Fruit fly (Drosophila melanogaster) whole organism, prepupa: ENCODE data around the gene sip3.
A peak's percentile ranks its signal among the peaks of the same experiment; 100 is the strongest.

Experiments used
- Blimp-1 ChIP-seq: fragments of 200-800 bp; sonication (Bioruptor generic); optimal IDR thresholded peaks from 3 replicates; lab custom pipeline; 2017; ENCODE audit warnings: missing biosample characterization, missing genetic modification characterization, mild to moderate bottlenecking, moderate library complexity, missing genetic modification reagents
- CG10669 ChIP-seq: fragments of 200-800 bp; sonication (Bioruptor generic); optimal IDR thresholded peaks from 3 replicates; lab custom pipeline; 2018; ENCODE audit warnings: missing biosample characterization, mild to moderate bottlenecking, missing genetic modification characterization, moderate library complexity
- CG11294 ChIP-seq: fragments of 200-800 bp; sonication (Bioruptor generic); IDR thresholded peaks from 2 replicates; pipeline ENCODE4 v1.3.6; 2022; ENCODE audit warnings: missing biosample characterization, missing genetic modification characterization
- CG11762 ChIP-seq: fragments of 200-800 bp; sonication (Bioruptor generic); optimal IDR thresholded peaks from 3 replicates; lab custom pipeline; 2016; ENCODE audit warnings: missing biosample characterization, missing genetic modification characterization; ENCODE audit not compliant: insufficient read depth
- CG11902 ChIP-seq: fragments of 200-800 bp; sonication (Bioruptor generic); optimal IDR thresholded peaks from 3 replicates; lab custom pipeline; 2016; ENCODE audit warnings: missing biosample characterization, missing genetic modification characterization
- CG1621 ChIP-seq: fragments of 200-800 bp; sonication (Bioruptor generic); optimal IDR thresholded peaks from 3 replicates; lab custom pipeline; 2018; ENCODE audit warnings: missing biosample characterization, mild to moderate bottlenecking, missing genetic modification characterization
- CG3032 ChIP-seq: fragments of 200-800 bp; optimal IDR thresholded peaks from 2 replicates; lab custom pipeline; 2019; ENCODE audit warnings: missing biosample characterization, mild to moderate bottlenecking, missing genetic modification characterization, moderate library complexity
- CG32006 ChIP-seq: fragments of 200-800 bp; sonication (Bioruptor generic); optimal IDR thresholded peaks from 3 replicates; lab custom pipeline; 2017; ENCODE audit warnings: missing biosample characterization, mild to moderate bottlenecking, missing genetic modification characterization
- CG34406 ChIP-seq: fragments of 200-800 bp; sonication (Bioruptor generic); optimal IDR thresholded peaks from 3 replicates; lab custom pipeline; 2016; ENCODE audit warnings: missing biosample characterization, missing genetic modification characterization
- CG6163 ChIP-seq: fragments of 200-800 bp; sonication (Bioruptor generic); IDR thresholded peaks from 3 replicates; pipeline ENCODE4 v1.3.6; 2022; ENCODE audit warnings: missing biosample characterization, missing genetic modification characterization
- CG6792 ChIP-seq: fragments of 200-800 bp; sonication (Bioruptor generic); optimal IDR thresholded peaks from 3 replicates; lab custom pipeline; 2016; ENCODE audit warnings: missing biosample characterization, missing genetic modification characterization
- CG6808 ChIP-seq: fragments of 200-800 bp; sonication (Bioruptor generic); optimal IDR thresholded peaks from 3 replicates; lab custom pipeline; 2017; ENCODE audit warnings: missing biosample characterization, missing genetic modification characterization, mild to moderate bottlenecking, moderate library complexity, missing genetic modification reagents
- CG8319 ChIP-seq: fragments of 200-800 bp; sonication (Bioruptor generic); optimal IDR thresholded peaks from 3 replicates; lab custom pipeline; 2016; ENCODE audit warnings: missing biosample characterization, missing genetic modification characterization
- CG8632 ChIP-seq: fragments of 200-800 bp; sonication (Bioruptor generic); optimal IDR thresholded peaks from 3 replicates; lab custom pipeline; 2016; ENCODE audit warnings: missing biosample characterization, missing genetic modification characterization
- CG9139 ChIP-seq: fragments of 200-800 bp; sonication (Bioruptor generic); optimal IDR thresholded peaks from 3 replicates; lab custom pipeline; 2017; ENCODE audit warnings: missing biosample characterization, mild to moderate bottlenecking, missing genetic modification characterization
- Eip75B ChIP-seq: fragments of 200-800 bp; sonication (Bioruptor generic); optimal IDR thresholded peaks from 3 replicates; lab custom pipeline; 2016; ENCODE audit warnings: missing biosample characterization, missing genetic modification characterization
- Eip78C ChIP-seq: fragments of 200-800 bp; sonication (Bioruptor generic); peaks from one replicate; lab custom pipeline; 2016; ENCODE audit warnings: missing biosample characterization, missing genetic modification characterization
- Eip93F ChIP-seq: fragments of 200-800 bp; sonication (Bioruptor generic); optimal IDR thresholded peaks from 2 replicates; lab custom pipeline; 2016; ENCODE audit warnings: missing biosample characterization, mild to moderate bottlenecking, missing genetic modification characterization
- Ets21C ChIP-seq: fragments of 200-800 bp; sonication (Bioruptor generic); optimal IDR thresholded peaks from 3 replicates; lab custom pipeline; 2016; ENCODE audit warnings: missing biosample characterization, missing genetic modification characterization
- Ets96B ChIP-seq: fragments of 200-800 bp; optimal IDR thresholded peaks from 2 replicates; lab custom pipeline; 2019; ENCODE audit warnings: missing biosample characterization, mild to moderate bottlenecking, missing genetic modification characterization, moderate library complexity
- Gug ChIP-seq: fragments of 200-800 bp; sonication (Bioruptor generic); IDR thresholded peaks from 2 replicates; pipeline ENCODE4 v1.3.6; 2022; ENCODE audit warnings: missing biosample characterization, missing genetic modification characterization
- Hr38 ChIP-seq: sonication (Bioruptor generic); optimal IDR thresholded peaks from 2 replicates; lab custom pipeline; 2016; ENCODE audit warnings: missing biosample characterization, missing genetic modification characterization
- Hr39 ChIP-seq: fragments of 200-800 bp; sonication (Bioruptor generic); optimal IDR thresholded peaks from 2 replicates; lab custom pipeline; 2016; ENCODE audit warnings: missing biosample characterization, missing genetic modification characterization
- Lpt ChIP-seq: fragments of 200-800 bp; sonication (Bioruptor generic); optimal IDR thresholded peaks from 3 replicates; lab custom pipeline; 2016; ENCODE audit warnings: missing biosample characterization, missing genetic modification characterization
- OdsH ChIP-seq: fragments of 200-800 bp; sonication (Bioruptor generic); optimal IDR thresholded peaks from 3 replicates; lab custom pipeline; 2016; ENCODE audit warnings: missing biosample characterization, missing genetic modification characterization
- achi ChIP-seq: fragments of 200-800 bp; sonication (Bioruptor generic); optimal IDR thresholded peaks from 3 replicates; lab custom pipeline; 2016; ENCODE audit warnings: missing biosample characterization, missing genetic modification characterization
- dac ChIP-seq: fragments of 200-800 bp; sonication (Bioruptor generic); optimal IDR thresholded peaks from 2 replicates; lab custom pipeline; 2017; ENCODE audit warnings: missing biosample characterization, mild to moderate bottlenecking, missing genetic modification characterization
- dsx ChIP-seq: fragments of 200-800 bp; optimal IDR thresholded peaks from 3 replicates; lab custom pipeline; 2019; ENCODE audit warnings: missing biosample characterization, mild to moderate bottlenecking, missing genetic modification characterization, moderate library complexity; ENCODE audit not compliant: poor library complexity, severe bottlenecking
- eg ChIP-seq: fragments of 200-800 bp; sonication (Bioruptor generic); IDR thresholded peaks from 3 replicates; pipeline ENCODE4 v1.3.6; 2022; ENCODE audit warnings: missing biosample characterization, missing genetic modification characterization
- esn ChIP-seq: fragments of 200-800 bp; sonication (Bioruptor generic); optimal IDR thresholded peaks from 2 replicates; lab custom pipeline; 2016; ENCODE audit warnings: missing biosample characterization, mild to moderate bottlenecking, missing genetic modification characterization, moderate library complexity
- fd59A ChIP-seq: fragments of 200-800 bp; sonication (Bioruptor generic); optimal IDR thresholded peaks from 2 replicates; lab custom pipeline; 2017; ENCODE audit warnings: missing biosample characterization, mild to moderate bottlenecking, missing genetic modification characterization, missing genetic modification reagents
- fkh ChIP-seq: fragments of 200-800 bp; sonication (Bioruptor generic); optimal IDR thresholded peaks from 3 replicates; lab custom pipeline; 2017; ENCODE audit warnings: missing biosample characterization, mild to moderate bottlenecking, missing genetic modification characterization, moderate library complexity
- net ChIP-seq: fragments of 200-800 bp; sonication (Bioruptor generic); optimal IDR thresholded peaks from 3 replicates; lab custom pipeline; 2016; ENCODE audit warnings: missing biosample characterization, missing genetic modification characterization
- salr ChIP-seq, 2 experiments: fragments of 200-800 bp; sonication (Bioruptor generic); optimal IDR thresholded peaks; 3 replicates each; lab custom pipeline; 2016 to 2018; ENCODE audit warnings: missing biosample characterization in 2 of 2, missing genetic modification characterization in 2 of 2, mild to moderate bottlenecking in 1 of 2
- svp ChIP-seq: fragments of 200-800 bp; sonication (Bioruptor generic); peaks from one replicate; lab custom pipeline; 2016; ENCODE audit warnings: missing biosample characterization, missing genetic modification characterization
- topi ChIP-seq: fragments of 200-800 bp; sonication (Bioruptor generic); optimal IDR thresholded peaks from 3 replicates; lab custom pipeline; 2016; ENCODE audit warnings: missing biosample characterization, missing genetic modification characterization
- vri ChIP-seq: fragments of 200-800 bp; sonication (Bioruptor generic); optimal IDR thresholded peaks from 3 replicates; lab custom pipeline; 2016; ENCODE audit warnings: missing biosample characterization, mild to moderate bottlenecking, missing genetic modification characterization

The sip3 gene

dm6 chr3R:31748093-31748996 lies 23.7 kb upstream of the sip3 start (continued):
- TF ChIP-seq net (GFP tag; lab: Kevin White, UChicago): peak; percentile 74
- peak; percentile 51 for TF ChIP-seq Eip75B (GFP tag; lab: Kevin White, UChicago)
- TF ChIP-seq CG6808 (GFP tag; lab: Kevin White, UChicago): peak; percentile 79
- TF ChIP-seq esn: peak; percentile 12
- TF ChIP-seq OdsH (GFP tag; lab: Kevin White, UChicago): no peak
- peak; percentile 1 for TF ChIP-seq CG6792 (GFP tag; lab: Kevin White, UChicago)
- TF ChIP-seq CG10669 (GFP tag; lab: Kevin White, UChicago): peak; percentile 35
- no peak for TF ChIP-seq Hr39
- TF ChIP-seq achi: peak; percentile 2
- peak; percentile 73 for TF ChIP-seq CG9139

- no peak for TF ChIP-seq CG11762
- TF ChIP-seq Ets96B: no peak
- no peak for TF ChIP-seq achi
- no peak for TF ChIP-seq Ets21C (GFP tag; lab: Kevin White, UChicago)
- TF ChIP-seq Hr38: no peak
- TF ChIP-seq dac (GFP tag; lab: Kevin White, UChicago): no peak
- TF ChIP-seq Eip93F (GFP tag; lab: Kevin White, UChicago): no peak
- TF ChIP-seq CG3032 (tag; lab: Kevin White, UChicago): no peak
- TF ChIP-seq CG32006 (GFP tag; lab: Kevin White, UChicago): no peak
- TF ChIP-seq salr (GFP tag; optimal IDR thresholded peaks at IDR 0.05; lab: Kevin White, UChicago): no peak
- no peak for TF ChIP-seq CG8632 (GFP tag; lab: Kevin White, UChicago)
Measured at dm6 chr3R:31754605-31755004, 17.4 kb upstream of the sip3 start, which contains the start of gene salt. Gene salt, minus strand, starts transcription at chr3R:31754705.

- TF ChIP-seq Gug (GFP tag; lab: Robert Waterston, UW): no peak
- TF ChIP-seq salr (GFP tag; optimal IDR thresholded peaks at IDR 0.05; lab: Kevin White, UChicago): no peak
- TF ChIP-seq Blimp-1 (GFP tag; lab: Kevin White, UChicago): no peak
- TF ChIP-seq CG34406 (GFP tag; lab: Kevin White, UChicago): no peak
- no peak for TF ChIP-seq Ets96B
- TF ChIP-seq CG11902: no peak
- TF ChIP-seq Hr38: no peak
- no peak for TF ChIP-seq CG11294 (GFP tag; lab: Robert Waterston, UW)
- peak; percentile 87 for TF ChIP-seq fkh (GFP tag; lab: Kevin White, UChicago)
- no peak for TF ChIP-seq dac (GFP tag; lab: Kevin White, UChicago)
- peak; percentile 71 for TF ChIP-seq svp
- TF ChIP-seq CG6163 (GFP tag; lab: Robert Waterston, UW): no peak
- no peak for TF ChIP-seq eg (GFP tag; lab: Robert Waterston, UW)
- no peak for TF ChIP-seq dsx
- no peak for TF ChIP-seq CG3032 (tag; lab: Kevin White, UChicago)
Measured at dm6 chr3R:31758587-31759167, 13.3 kb upstream of the sip3 start, which contains the start of gene CG2187. Gene CG2187, minus strand, starts transcription at chr3R:31758637.

dm6 chr3R:31761529-31762009 lies 10.4 kb upstream of the sip3 start, which contains the start of gene Smvt:
Gene Smvt, minus strand, starts transcription at chr3R:31761579.
- no peak for TF ChIP-seq Gug (GFP tag; lab: Robert Waterston, UW)
- TF ChIP-seq CG6808 (GFP tag; lab: Kevin White, UChicago): no peak
- no peak for TF ChIP-seq eg (GFP tag; lab: Robert Waterston, UW)
- TF ChIP-seq CG1621 (tag; lab: Kevin White, UChicago): no peak
- TF ChIP-seq fd59A (GFP tag; lab: Kevin White, UChicago): no peak
- TF ChIP-seq Eip78C (GFP tag; lab: Kevin White, UChicago): no peak
- no peak for TF ChIP-seq esn
- no peak for TF ChIP-seq topi (GFP tag; lab: Kevin White, UChicago)
- peak; percentile 7 for TF ChIP-seq fkh (GFP tag; lab: Kevin White, UChicago)
- no peak for TF ChIP-seq achi
- TF ChIP-seq CG8319: no peak
- no peak for TF ChIP-seq Eip75B (GFP tag; lab: Kevin White, UChicago)
- no peak for TF ChIP-seq Lpt (GFP tag; lab: Kevin White, UChicago)
- peak; percentile 49 for TF ChIP-seq vri
- TF ChIP-seq, all 60 proteins: peak for 2
